Worm (Caenorhabditis elegans): Measurements from ENCODE around the gene F21G4.6.

DNA sequence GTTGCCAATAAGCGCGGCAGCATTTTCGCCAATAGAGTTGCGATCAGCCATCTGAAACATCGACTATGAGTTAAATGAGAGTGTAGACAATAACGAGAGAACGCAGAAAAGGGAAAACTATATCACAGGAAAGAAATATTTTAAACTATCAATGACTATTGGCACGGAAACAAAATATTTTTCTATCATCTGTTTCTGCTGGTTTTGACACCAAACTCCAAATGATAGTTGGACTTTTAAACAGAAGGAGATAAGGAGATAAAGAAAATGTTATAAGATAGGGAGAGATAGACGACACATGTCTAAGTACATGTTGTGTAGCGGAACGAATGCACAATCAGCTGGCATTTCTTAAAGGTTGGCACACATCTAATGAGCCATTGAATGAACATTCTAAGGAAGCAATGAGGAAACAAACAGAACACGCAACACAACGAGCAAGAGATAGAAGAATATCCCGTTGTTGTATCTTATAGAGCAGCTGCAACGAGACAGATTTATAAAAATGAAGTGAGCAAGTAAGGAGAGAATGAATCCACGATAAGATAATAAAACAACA is 37.3 kb upstream of the F21G4.6 start, which contains the start of gene cysl-1:
- TF ChIP-seq lsy-2 (tag; optimal IDR thresholded peaks at IDR 0.05) (no peak), unc-62 (GFP tag; optimal IDR thresholded peaks at IDR 0.05) (peak; percentile 42), unc-120 (tag; optimal IDR thresholded peaks at IDR 0.05; ENCODE audit: poor library complexity, severe bottlenecking) (peak; percentile 51), elt-3 (tag; optimal IDR thresholded peaks at IDR 0.05) (no peak), sem-2 (GFP tag; optimal IDR thresholded peaks at IDR 0.05) (no peak), pha-4 (tag; optimal IDR thresholded peaks at IDR 0.05) (no peak), mls-2 (tag; optimal IDR thresholded peaks at IDR 0.05) (no peak), blmp-1 (tag; optimal IDR thresholded peaks at IDR 0.05) (no peak), lin-13 (tag; optimal IDR thresholded peaks at IDR 0.05) (no peak), nhr-76 (tag; optimal IDR thresholded peaks at IDR 0.05) (no peak), flh-1 (GFP tag; optimal IDR thresholded peaks at IDR 0.05) (no peak)
